Worm (Caenorhabditis elegans): ENCODE results near the gene F36A4.4.

- no peak for TF ChIP-seq him-1 (tag; optimal IDR thresholded peaks at IDR 0.05)
- TF ChIP-seq W03F9.2 (tag; optimal IDR thresholded peaks at IDR 0.05), result no peak
- TF ChIP-seq dao-5 (tag; optimal IDR thresholded peaks at IDR 0.05), result no peak
Observed at ce11 chrIV:4284989-4285388, 17.6 kb downstream of the F36A4.4 start.

All from whole organism, L4/young adult.